Fruit fly (Drosophila melanogaster) whole organism, embryonic: ENCODE measurements around the gene Sbf.
A peak's percentile ranks its signal among the peaks of the same experiment; 100 is the strongest.

Experiments used
- BtbVII ChIP-seq: fragments of 200-800 bp; sonication (Bioruptor generic); optimal IDR thresholded peaks from 3 replicates; lab custom pipeline; 2017; ENCODE audit warnings: missing biosample characterization, mild to moderate bottlenecking, missing genetic modification characterization
- C15 ChIP-seq: fragments of 200-800 bp; sonication (Bioruptor generic); IDR thresholded peaks from 3 replicates; pipeline ENCODE4 v1.3.6; 2022; ENCODE audit warnings: missing biosample characterization, missing genetic modification characterization
- Gug ChIP-seq: fragments of 200-800 bp; sonication (Bioruptor generic); IDR thresholded peaks from 4 replicates; pipeline ENCODE4 v1.3.6; 2022; ENCODE audit warnings: missing biosample characterization, missing genetic modification characterization
- Hr39 ChIP-seq: fragments of >200 bp; optimal IDR thresholded peaks from 2 replicates; lab custom pipeline; 2017
- crp ChIP-seq, 2 experiments: fragments of 200-800 bp; sonication (Bioruptor generic); optimal IDR thresholded peaks; 2 replicates in 1 of 2; 3 replicates in 1 of 2; lab custom pipeline; 2017; ENCODE audit warnings: missing biosample characterization in 2 of 2, missing genetic modification characterization in 2 of 2, mild to moderate bottlenecking in 1 of 2, moderate library complexity in 1 of 2
- kay ChIP-seq: fragments of 200-800 bp; sonication (Bioruptor generic); optimal IDR thresholded peaks from 2 replicates; lab custom pipeline; 2016; ENCODE audit warnings: missing biosample characterization, missing genetic modification characterization
- sens ChIP-seq: fragments of 200-800 bp; sonication (Bioruptor generic); peaks from one replicate; lab custom pipeline; 2016; ENCODE audit warnings: missing biosample characterization, missing genetic modification characterization

- TF ChIP-seq Hr39 (lab: Kevin White, UChicago) = no peak
- TF ChIP-seq kay (GFP tag; lab: Kevin White, UChicago) = peak; percentile 79
- no peak for TF ChIP-seq C15 (GFP tag; lab: Robert Waterston, UW)
- TF ChIP-seq crp (GFP tag; optimal IDR thresholded peaks at IDR 0.05; lab: Kevin White, UChicago) = peak in 1 of 2 experiments; percentile 60
- peak; percentile 62 for TF ChIP-seq BtbVII
- peak; percentile 87 for TF ChIP-seq Gug (GFP tag; lab: Robert Waterston, UW)
- peak; percentile 95 for TF ChIP-seq sens (GFP tag; lab: Kevin White, UChicago)
Observed at dm6 chr3R:11780181-11780688, 16.5 kb downstream of the Sbf start.
